Worm (Caenorhabditis elegans) whole organism, early embryonic: ENCODE results near the gene srm-5.

Experiments used
- B0310.2 ChIP-seq: sonication (generic microtip); optimal IDR thresholded peaks from 2 replicates; lab custom pipeline; 2016; ENCODE audit warnings: mild to moderate bottlenecking, missing genetic modification characterization, missing compliant biosample characterization
- ama-1 ChIP-seq: fragments of 150-350 bp; optimal IDR thresholded peaks from 2 replicates; lab custom pipeline; 2014
- ceh-13 ChIP-seq: fragments of 200-800 bp; sonication (Bioruptor generic); optimal IDR thresholded peaks from 2 replicates; lab custom pipeline; 2018; ENCODE audit warnings: mild to moderate bottlenecking, missing genetic modification characterization, missing compliant biosample characterization
- ceh-36 ChIP-seq: sonication (generic microtip); optimal IDR thresholded peaks from 2 replicates; lab custom pipeline; 2016; ENCODE audit warnings: missing genetic modification characterization, inconsistent platforms, missing compliant biosample characterization
- flt-1 ChIP-seq: fragments of 200-800 bp; sonication (Bioruptor generic); IDR thresholded peaks from 2 replicates; pipeline ENCODE4 v1.3.6; 2022; ENCODE audit warnings: missing genetic modification characterization, missing compliant biosample characterization
- pes-1 ChIP-seq: fragments of 200-800 bp; sonication (Bioruptor generic); IDR thresholded peaks from 2 replicates; pipeline ENCODE4 v1.3.6; 2022; ENCODE audit warnings: missing genetic modification reagents, missing genetic modification characterization, missing compliant biosample characterization
- scrt-1 ChIP-seq: fragments of 200-800 bp; sonication (Bioruptor generic); IDR thresholded peaks from 2 replicates; pipeline ENCODE4 v1.3.6; 2022; ENCODE audit warnings: missing genetic modification characterization, missing compliant biosample characterization
- tbx-11 ChIP-seq: fragments of 200-800 bp; sonication (Bioruptor generic); IDR thresholded peaks from 2 replicates; pipeline ENCODE4 v1.3.6; 2022; ENCODE audit warnings: missing genetic modification characterization, missing compliant biosample characterization
- tra-4 ChIP-seq: sonication (generic microtip); optimal IDR thresholded peaks from 2 replicates; lab custom pipeline; 2017; ENCODE audit warnings: missing genetic modification characterization, missing compliant biosample characterization

DNA sequence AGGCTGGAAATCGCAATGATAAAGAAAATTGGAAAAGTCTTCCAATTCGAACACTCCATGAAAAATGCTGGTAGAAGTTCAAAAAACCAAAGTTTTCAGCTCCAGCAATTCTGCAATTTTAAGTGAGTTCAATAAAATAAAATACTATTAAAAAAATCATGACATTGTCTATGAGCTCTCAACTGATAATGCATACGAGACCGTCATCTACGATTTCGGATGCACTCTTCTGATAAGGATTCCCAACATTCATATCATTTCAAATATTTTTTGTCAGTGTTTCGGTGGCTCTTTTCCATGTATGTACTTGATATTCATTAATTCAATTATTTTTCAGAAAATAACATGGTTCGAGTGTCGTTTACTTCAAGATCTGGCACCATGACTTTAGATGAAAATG, 33.9 kb upstream of the srm-5 start, which contains the start of gene F14D7.6:
- no peak for TF ChIP-seq ama-1 (lab: Kevin White, UChicago)
- TF ChIP-seq tbx-11 (GFP tag; lab: Robert Waterston, UW) = no peak
- TF ChIP-seq flt-1 = no peak
- TF ChIP-seq B0310.2 = no peak
- TF ChIP-seq ceh-36 (tag; lab: Kevin White, UChicago) = no peak
- no peak for TF ChIP-seq pes-1 (GFP tag; lab: Robert Waterston, UW)
- no peak for TF ChIP-seq ceh-13 (GFP tag; lab: Kevin White, UChicago)
- TF ChIP-seq scrt-1 (GFP tag; lab: Robert Waterston, UW) = no peak
- TF ChIP-seq tra-4 (tag; lab: Kevin White, UChicago) = no peak
